Worm (Caenorhabditis elegans): ENCODE data around the gene T15B7.1.

DNA sequence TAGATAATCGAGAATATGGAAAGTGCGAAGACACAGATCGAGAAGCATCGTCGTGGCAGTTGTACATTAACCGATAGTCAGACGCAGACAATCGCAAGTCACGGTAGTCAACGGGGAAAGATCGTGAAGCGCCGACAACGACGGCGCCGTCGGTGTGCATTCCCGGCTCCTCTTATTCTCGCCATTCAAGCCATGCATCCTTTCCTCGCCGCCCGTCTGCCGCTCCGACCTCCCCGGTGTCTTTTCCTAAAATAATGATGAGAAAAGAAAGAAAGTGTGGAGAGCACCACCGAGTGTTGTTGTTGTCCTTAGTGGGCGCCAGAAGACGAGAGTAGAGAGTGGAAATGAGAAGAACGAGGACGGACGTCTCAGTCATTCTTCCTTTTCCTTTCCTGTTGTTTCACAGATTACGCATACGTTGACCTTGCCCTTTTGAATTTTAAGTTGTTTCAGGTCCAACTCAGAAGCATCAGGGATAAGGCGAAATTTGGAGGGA lies 48.7 kb upstream of the T15B7.1 start, which contains the start of gene ZC404.1:
- TF ChIP-seq ztf-11 (tag; optimal IDR thresholded peaks at IDR 0.05) (no peak), nhr-76 (tag; optimal IDR thresholded peaks at IDR 0.05) (no peak), unc-120 (tag; optimal IDR thresholded peaks at IDR 0.05; ENCODE audit: poor library complexity, severe bottlenecking) (no peak), mep-1 (tag; optimal IDR thresholded peaks at IDR 0.05) (no peak), pha-4 (tag; optimal IDR thresholded peaks at IDR 0.05) (no peak), zip-8 (tag; optimal IDR thresholded peaks at IDR 0.05) (no peak), snpc-4 (tag; optimal IDR thresholded peaks at IDR 0.05) (no peak), elt-3 (tag; optimal IDR thresholded peaks at IDR 0.05) (no peak), nhr-237 (tag; optimal IDR thresholded peaks at IDR 0.05) (no peak), ces-1 (GFP tag; optimal IDR thresholded peaks at IDR 0.05) (no peak)

Data from whole organism, mixed stage, embryonic.